Fruit fly (Drosophila melanogaster) whole organism, larva: Measurements from ENCODE around the gene Ppi1.

Experiments used
- noc ChIP-seq: fragments of 200-800 bp; sonication (Bioruptor generic); optimal IDR thresholded peaks from 3 replicates; lab custom pipeline; 2019; ENCODE audit warnings: missing biosample characterization, mild to moderate bottlenecking, missing genetic modification characterization, moderate library complexity

Gene Ppi1

DNA sequence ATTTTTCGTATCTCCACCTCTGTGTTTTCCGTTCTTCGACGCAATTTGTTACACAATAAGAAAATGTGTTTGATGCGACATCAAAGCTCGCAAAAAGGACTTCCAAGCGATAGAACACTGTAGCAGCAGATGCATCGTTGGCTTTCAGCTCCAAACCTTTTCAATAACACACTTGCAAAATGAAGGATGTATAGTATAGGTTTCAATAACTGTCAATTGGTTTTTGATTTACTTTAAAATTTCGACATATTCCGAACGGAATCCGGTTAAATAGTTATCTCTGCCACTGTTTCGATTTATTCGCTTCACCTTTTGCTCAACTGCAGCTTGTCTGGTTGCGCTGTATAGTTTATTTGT, 28.0 kb downstream of the Ppi1 start:
- TF ChIP-seq noc (tag; lab: Kevin White, UChicago) = no peak

DNA sequence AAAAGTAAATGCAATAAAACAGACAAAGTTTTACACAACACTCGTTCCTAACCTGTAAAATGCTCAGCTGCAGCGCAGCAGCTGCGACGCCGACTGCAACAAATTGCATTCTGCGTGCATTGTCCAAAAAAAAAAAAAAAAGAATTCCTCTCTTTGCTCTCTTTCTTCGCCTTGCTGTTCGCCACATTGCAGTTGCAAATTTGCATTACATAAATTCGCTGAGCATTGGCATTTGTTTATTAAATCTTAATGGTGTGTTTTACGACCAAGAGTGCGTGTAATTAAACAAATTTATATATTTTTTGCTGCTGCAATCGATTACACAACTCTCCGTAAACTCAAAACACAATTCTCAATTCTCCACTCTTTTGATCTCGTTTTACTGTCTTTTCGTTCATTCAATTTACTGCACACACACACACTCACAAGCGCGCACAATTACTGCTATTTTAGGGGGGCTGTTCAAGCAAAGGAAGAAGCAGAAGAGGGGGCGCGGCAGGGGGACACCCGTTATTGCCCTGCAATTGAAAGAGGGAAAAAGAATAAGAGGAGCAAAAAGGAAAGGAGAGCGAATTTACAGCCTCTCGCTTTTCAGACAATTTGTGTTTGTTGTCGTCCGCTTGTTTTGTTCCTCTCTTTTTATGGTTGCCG, 28.5 kb downstream of the Ppi1 start:
- TF ChIP-seq noc (tag; lab: Kevin White, UChicago) = no peak

DNA sequence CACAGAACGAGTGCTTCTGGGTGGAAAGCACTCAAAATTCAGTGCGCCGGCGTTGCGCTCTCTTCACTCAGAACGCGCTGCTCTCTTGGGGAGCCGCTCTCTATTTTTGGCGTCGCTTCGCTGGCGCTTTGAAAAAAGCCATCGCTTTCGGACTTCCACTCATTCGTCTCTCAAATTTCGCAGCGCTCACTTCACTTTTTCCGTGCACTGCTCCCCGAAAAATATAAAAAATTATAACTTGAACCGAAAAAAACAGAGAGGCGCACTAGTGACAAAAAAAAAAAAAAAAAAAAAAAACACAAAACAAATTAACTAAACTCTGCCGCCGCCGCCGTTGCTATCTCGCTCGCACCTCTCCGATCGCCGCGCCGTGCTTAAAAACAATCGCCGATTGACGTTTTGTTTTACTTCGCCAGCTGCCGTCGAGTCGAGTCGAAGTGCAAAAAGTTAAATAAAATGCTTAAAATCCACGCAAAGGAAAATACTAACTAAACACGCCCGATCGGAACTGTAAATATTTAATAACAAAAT, 29.5 kb downstream of the Ppi1 start:
- TF ChIP-seq noc (tag; lab: Kevin White, UChicago) = peak; percentile 10

DNA sequence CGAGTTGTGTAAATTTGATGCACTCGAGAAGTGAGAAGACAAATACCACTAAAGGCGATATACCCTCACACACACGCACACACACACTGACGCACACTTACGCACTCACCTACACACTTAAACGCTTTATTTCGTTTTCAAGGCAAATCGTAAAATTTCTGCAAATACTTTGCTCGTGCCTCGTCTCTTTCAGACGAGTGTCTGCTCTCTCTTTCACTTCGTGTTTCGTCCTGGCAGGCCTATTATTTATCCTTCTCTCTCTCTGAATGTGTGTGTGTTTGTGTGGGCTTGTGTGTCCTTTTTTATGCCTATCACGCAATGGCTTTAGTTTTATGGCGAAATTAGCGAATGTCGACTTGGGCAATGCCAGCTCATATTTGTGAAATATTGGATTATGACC, 30.7 kb downstream of the Ppi1 start:
- no peak for TF ChIP-seq noc (tag; lab: Kevin White, UChicago)

DNA sequence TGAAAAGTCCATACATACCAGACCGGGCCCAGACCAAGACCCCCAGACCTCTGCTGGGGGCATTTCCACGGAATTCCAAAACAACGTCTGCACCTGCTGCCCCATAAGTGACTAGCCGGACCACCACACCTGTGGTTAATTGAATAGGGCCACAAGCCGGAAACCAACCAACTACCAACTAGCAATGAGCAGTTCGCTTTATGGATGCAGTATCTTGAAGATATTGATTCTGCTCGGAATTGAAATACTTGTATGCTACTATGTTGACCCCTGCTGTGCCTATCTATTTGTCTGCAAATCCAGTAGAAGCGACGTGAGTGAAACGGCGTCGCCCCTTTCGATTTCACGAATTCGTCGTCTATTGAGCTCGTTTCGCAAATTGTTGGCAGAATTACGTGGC, 33.1 kb downstream of the Ppi1 start:
- peak; percentile 79 for TF ChIP-seq noc (tag; lab: Kevin White, UChicago)

DNA sequence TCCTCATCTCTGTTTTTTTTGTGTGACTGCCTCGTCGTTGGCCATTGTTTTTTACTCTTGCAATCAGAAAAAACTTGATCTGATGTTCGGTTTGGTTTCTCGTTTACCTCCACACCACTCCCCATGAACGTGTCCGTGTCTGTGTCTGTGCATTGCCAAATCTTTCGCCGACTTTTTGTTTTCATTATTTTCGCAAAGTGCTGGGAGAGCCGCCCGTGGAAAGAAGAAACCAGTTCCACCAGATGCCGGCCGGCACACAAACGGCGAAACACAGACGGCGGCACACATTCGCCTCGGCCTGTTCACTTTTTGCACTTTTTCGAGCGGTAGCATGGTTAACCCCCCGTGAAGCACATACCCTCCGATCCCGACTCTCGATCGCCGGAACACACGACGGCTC, 33.5 kb downstream of the Ppi1 start:
- no peak for TF ChIP-seq noc (tag; lab: Kevin White, UChicago)

DNA sequence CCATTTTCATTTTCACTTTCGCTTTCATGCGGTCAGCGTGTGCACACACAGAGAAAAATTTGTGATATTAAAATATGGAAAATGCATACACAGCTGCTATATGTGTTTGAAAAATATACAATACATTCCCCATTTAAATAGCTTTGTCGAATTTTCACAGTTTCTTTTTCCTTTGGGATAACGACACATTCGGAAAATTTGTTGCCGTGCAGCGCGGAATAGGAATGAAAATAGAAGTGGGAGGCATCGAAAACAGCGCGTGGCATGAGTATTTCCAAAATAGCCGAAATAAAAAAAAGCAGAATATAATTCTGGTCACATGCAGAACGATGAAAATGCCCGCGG, 36.2 kb downstream of the Ppi1 start:
- TF ChIP-seq noc (tag; lab: Kevin White, UChicago) = peak; percentile 65

DNA sequence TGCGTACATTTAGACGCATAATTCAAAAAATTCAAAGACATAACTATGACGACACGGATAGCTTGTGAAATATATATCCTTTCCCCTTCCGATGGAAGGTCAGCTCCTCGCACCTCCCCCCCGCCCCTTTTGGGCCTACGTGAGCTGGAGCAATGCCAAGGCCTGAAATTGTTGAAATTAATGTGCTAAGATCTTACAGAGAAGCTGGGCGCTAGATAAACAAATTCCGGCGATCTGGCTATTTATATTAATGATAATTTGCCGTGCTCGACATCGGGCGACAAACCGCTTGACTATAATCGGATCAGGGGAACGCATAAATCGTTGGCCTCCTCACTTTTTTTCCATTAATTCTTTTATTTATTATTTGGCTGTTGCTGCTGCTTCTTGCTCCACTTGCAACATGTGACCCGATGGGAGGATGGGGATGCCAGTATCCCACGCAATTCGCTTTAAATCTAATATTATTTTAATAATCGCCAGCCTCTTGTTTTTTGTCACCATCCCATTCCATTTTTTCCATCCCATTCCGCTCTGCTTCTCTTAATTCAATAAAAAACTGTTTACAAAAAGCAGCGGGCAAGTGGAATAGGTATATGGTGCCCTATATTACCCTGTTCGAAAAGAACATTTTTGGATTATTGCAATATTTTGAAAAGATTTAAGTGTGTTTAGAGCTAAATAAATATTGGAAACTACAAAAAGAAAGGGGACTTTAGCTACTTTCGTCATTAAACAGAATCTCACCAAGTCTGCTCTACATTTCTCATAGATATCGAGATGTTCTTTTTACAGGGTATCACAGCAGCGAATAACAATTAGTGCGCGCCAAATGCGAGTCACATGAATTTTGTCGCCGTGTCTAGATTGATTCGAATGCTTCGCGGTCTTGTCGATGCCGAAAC, 36.9 kb downstream of the Ppi1 start:
- no peak for TF ChIP-seq noc (tag; lab: Kevin White, UChicago)

DNA sequence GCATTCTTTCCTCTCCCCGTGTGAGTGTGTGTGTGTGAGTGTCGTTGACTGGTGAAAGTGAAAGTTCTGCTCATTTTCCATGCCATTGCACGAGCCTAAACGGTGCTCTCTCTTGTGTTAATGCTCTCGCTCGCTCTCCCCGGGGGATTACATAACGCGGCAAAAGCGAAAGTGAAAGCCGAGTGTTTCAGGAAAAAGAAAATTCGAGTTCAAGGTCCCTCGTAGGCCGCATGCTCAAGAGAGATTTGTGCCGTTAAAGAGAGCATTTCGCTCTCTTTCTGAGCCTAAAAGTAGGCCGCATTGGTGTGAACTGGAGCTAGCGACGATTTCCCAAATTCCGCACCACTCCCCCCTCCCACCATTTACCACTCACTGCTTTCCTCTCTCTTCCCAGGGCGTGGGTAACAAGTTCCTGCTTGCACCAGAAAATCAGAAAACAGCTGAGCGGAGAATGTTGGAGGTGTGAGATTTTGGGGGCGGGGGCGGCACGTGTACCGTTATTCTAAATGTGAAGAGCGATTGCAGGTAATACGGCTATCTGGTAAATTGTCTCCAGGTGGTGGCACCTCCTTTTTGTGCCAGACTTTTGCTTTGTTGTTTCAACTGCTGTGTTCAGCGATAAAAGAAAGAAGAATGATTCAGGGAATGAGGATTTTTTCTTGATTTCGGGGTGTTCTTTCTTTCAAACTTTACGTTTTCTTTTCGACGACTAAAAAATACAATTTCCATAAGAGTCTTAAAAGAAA, 38.5 kb downstream of the Ppi1 start:
- no peak for TF ChIP-seq noc (tag; lab: Kevin White, UChicago)

DNA sequence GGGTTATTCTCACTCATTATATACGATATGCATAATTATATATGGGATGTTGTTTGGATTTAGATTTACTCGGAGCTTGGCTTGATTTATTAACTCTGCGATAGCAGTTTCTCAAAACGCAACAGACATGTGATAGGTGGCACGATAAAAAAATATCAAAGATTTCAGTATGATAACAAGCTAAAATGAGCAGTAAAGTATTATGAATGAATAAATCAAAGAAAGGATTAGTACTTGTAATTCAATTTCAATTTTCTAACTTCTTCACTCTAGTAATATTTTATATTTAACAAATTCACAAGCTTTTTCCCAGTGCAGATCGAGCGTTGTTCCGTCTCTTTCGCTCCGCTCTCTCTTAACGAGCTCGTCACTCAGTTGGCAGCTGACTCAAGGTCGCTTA, 44.8 kb downstream of the Ppi1 start:
- peak; percentile 20 for TF ChIP-seq noc (tag; lab: Kevin White, UChicago)

DNA sequence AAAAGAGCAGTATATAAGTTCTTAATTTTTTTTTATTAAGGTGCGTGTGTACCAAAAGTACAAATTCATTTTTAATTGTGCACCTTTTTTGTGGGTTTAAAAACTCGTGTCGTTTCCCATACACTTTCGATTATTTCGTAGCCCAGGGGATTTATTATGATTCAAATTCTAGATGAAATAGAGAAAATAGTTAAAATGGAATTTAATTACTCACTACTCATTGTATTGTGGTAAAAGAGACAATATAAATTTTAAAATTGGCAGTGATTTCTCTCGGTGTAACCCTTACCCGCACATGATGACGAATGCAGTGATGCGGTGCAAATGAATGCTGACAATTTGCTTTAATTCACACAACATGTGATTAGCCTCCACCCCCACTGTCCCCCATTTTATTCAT, 45.7 kb downstream of the Ppi1 start:
- no peak for TF ChIP-seq noc (tag; lab: Kevin White, UChicago)

DNA sequence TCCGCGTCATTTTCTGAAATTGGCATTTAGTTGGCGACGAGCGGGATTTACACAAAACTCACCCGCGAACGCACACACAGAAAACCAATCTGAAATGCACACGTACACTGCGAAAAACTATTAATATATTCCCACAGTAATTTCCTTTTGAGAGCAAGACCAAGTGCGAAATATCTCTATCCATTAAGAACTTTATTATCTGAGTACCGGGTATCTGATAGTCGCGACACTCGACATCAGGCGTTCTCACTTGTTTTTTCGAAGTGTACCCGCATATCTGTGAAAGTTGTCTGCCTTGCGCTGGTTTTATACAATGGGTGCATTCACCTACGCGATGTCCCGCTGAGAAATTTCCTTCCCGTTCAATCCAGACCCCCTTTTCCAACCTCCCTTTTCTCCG, 52.8 kb downstream of the Ppi1 start:
- TF ChIP-seq noc (tag; lab: Kevin White, UChicago) = no peak
